Worm (Caenorhabditis elegans) whole organism, midembryonic: ENCODE results near the gene srt-54.

ENCODE experiments used
- T22C8.4 ChIP-seq: fragments of 200-800 bp; sonication (Bioruptor generic); IDR thresholded peaks from 2 replicates; pipeline ENCODE4 v1.3.6; 2022; ENCODE audit warnings: missing genetic modification characterization, missing compliant biosample characterization
- flt-1 ChIP-seq: fragments of 200-800 bp; sonication (Bioruptor generic); IDR thresholded peaks from 2 replicates; pipeline ENCODE4 v1.3.6; 2022; ENCODE audit warnings: missing genetic modification characterization, missing compliant biosample characterization
- klf-2 ChIP-seq: fragments of 200-800 bp; sonication (Bioruptor generic); conservative IDR thresholded peaks from 2 replicates; pipeline ENCODE4 v1.3.6; 2022; ENCODE audit warnings: missing genetic modification reagents, missing genetic modification characterization, missing compliant biosample characterization
- med-1 ChIP-seq: sonication (generic microtip); optimal IDR thresholded peaks from 2 replicates; lab custom pipeline; 2017; ENCODE audit warnings: missing genetic modification characterization, mild to moderate bottlenecking, missing compliant biosample characterization, antibody characterized with exemption, missing genetic modification reagents; ENCODE audit not compliant: insufficient read depth
- ref-1 ChIP-seq: fragments of 200-800 bp; sonication (Bioruptor generic); conservative IDR thresholded peaks from 2 replicates; pipeline ENCODE4 v1.3.6; 2022; ENCODE audit warnings: missing genetic modification reagents, missing genetic modification characterization, missing compliant biosample characterization
- tab-1 ChIP-seq: fragments of 200-800 bp; sonication (Bioruptor generic); IDR thresholded peaks from 2 replicates; pipeline ENCODE4 v1.3.6; 2022; ENCODE audit warnings: missing genetic modification characterization, missing compliant biosample characterization

DNA sequence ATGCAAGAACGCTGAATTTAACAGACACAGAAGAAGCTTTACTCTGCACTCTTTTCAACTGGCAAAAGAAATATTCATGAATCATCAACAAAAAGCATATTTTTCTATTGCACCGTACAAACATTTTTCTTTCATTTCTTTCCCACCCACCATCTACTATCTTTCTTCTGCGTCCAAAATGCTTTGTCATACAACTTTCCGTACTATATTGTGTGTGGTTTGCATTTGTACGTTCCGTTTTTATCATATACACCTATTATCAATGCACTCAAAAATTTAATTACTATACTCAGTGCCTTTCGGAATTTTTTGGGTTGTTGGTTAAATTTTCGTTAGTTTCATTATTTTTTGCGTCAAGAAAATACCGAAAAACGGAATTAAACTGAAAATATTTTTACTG is 49.4 kb upstream of the srt-54 start:
- no peak for TF ChIP-seq klf-2 (GFP tag; lab: Robert Waterston, UW)
- TF ChIP-seq flt-1 (GFP tag; lab: Robert Waterston, UW), result no peak
- TF ChIP-seq ref-1, result no peak
- no peak for TF ChIP-seq tab-1 (GFP tag; lab: Robert Waterston, UW)
- no peak for TF ChIP-seq T22C8.4
- no peak for TF ChIP-seq med-1 (GFP tag; lab: Kevin White, UChicago)
